Worm (Caenorhabditis elegans) whole organism, L1 larva: ENCODE measurements around the gene flp-17.
A peak's percentile ranks its signal among the peaks of the same experiment; 100 is the strongest.

Experiments used
- C16A3.4 ChIP-seq: fragments of 150-350 bp; optimal IDR thresholded peaks from 2 replicates; lab custom pipeline; 2014; ENCODE audit warnings: missing biosample characterization, missing genetic modification characterization
- C34B4.2 ChIP-seq: sonication (generic microtip); optimal IDR thresholded peaks from 2 replicates; lab custom pipeline; 2017; ENCODE audit warnings: mild to moderate bottlenecking, missing genetic modification characterization, missing compliant biosample characterization
- Y116A8C.19 ChIP-seq: sonication (generic microtip); optimal IDR thresholded peaks from 2 replicates; lab custom pipeline; 2016; ENCODE audit warnings: missing compliant biosample characterization, missing genetic modification characterization, borderline replicate concordance
- aha-1 ChIP-seq: fragments of 150-350 bp; optimal IDR thresholded peaks from 2 replicates; lab custom pipeline; 2014; ENCODE audit warnings: missing biosample characterization, missing genetic modification characterization
- ama-1 ChIP-seq: fragments of 150-350 bp; optimal IDR thresholded peaks from 2 replicates; lab custom pipeline; 2014
- ceh-82 ChIP-seq, 3 experiments: fragments of 150-350 bp in 1 of 3; sonication (generic microtip) in 2 of 3; optimal IDR thresholded peaks; 2 replicates each; lab custom pipeline; 2014 to 2017; ENCODE audit warnings: missing biosample characterization in 3 of 3, missing genetic modification characterization in 3 of 3
- ces-1 ChIP-seq: fragments of 150-350 bp; optimal IDR thresholded peaks from 2 replicates; lab custom pipeline; 2014; ENCODE audit warnings: missing biosample characterization, missing genetic modification reagents, missing genetic modification characterization
- dsc-1 ChIP-seq: sonication (generic microtip); optimal IDR thresholded peaks from 2 replicates; lab custom pipeline; 2016; ENCODE audit warnings: mild to moderate bottlenecking, missing genetic modification characterization, missing compliant biosample characterization
- efl-1 ChIP-seq, 4 experiments: fragments of 150-350 bp; optimal IDR thresholded peaks in 3 of 4; peaks in 1 of 4; 1 replicate in 1 of 4; 2 replicates in 3 of 4; lab custom pipeline; 2014; ENCODE audit warnings: missing biosample characterization in 2 of 4, missing genetic modification characterization in 2 of 4, missing genetic modification reagents in 2 of 4
- egl-13 ChIP-seq: sonication (generic microtip); optimal IDR thresholded peaks from 2 replicates; lab custom pipeline; 2016; ENCODE audit warnings: missing genotype, missing genetic modification reagents, missing genetic modification characterization, missing compliant biosample characterization
- elt-2 ChIP-seq: sonication (generic microtip); optimal IDR thresholded peaks from 2 replicates; lab custom pipeline; 2016; ENCODE audit warnings: missing genetic modification characterization, mild to moderate bottlenecking, inconsistent platforms, missing compliant biosample characterization, missing genetic modification reagents
- fkh-10 ChIP-seq: sonication (generic microtip); optimal IDR thresholded peaks from 2 replicates; lab custom pipeline; 2017; ENCODE audit warnings: missing biosample characterization, missing genetic modification reagents, missing genetic modification characterization
- fkh-4 ChIP-seq: sonication (generic microtip); optimal IDR thresholded peaks from 2 replicates; lab custom pipeline; 2016; ENCODE audit warnings: missing compliant biosample characterization, missing genetic modification characterization, borderline replicate concordance
- fkh-8 ChIP-seq: sonication (generic microtip); optimal IDR thresholded peaks from 2 replicates; lab custom pipeline; 2016; ENCODE audit warnings: mild to moderate bottlenecking, missing genetic modification characterization, missing compliant biosample characterization
- hlh-4 ChIP-seq: sonication (generic microtip); optimal IDR thresholded peaks from 2 replicates; lab custom pipeline; 2016; ENCODE audit warnings: mild to moderate bottlenecking, missing genetic modification characterization, missing compliant biosample characterization
- hpl-2 ChIP-seq: fragments of 150-350 bp; optimal IDR thresholded peaks from 2 replicates; lab custom pipeline; 2014; ENCODE audit warnings: missing biosample characterization, missing genetic modification reagents, missing genetic modification characterization
- jun-1 ChIP-seq: fragments of 150-350 bp; optimal IDR thresholded peaks from 2 replicates; lab custom pipeline; 2014; ENCODE audit warnings: missing biosample characterization, missing genetic modification reagents, missing genetic modification characterization
- lin-14 ChIP-seq: fragments of 200-800 bp; sonication (Bioruptor generic); optimal IDR thresholded peaks from 2 replicates; lab custom pipeline; 2018; ENCODE audit warnings: mild to moderate bottlenecking, missing genetic modification characterization, moderate library complexity, missing compliant biosample characterization
- lsy-2 ChIP-seq, 2 experiments: fragments of 150-350 bp; optimal IDR thresholded peaks; 2 replicates each; lab custom pipeline; 2014; ENCODE audit warnings: missing biosample characterization in 2 of 2, missing genetic modification characterization in 2 of 2
- mab-9 ChIP-seq: fragments of 200-800 bp; sonication (Bioruptor generic); IDR thresholded peaks from 2 replicates; pipeline ENCODE4 v1.3.6; 2022; ENCODE audit warnings: missing genetic modification reagents, missing genetic modification characterization, missing compliant biosample characterization
- nhr-20 ChIP-seq: sonication (generic microtip); optimal IDR thresholded peaks from 2 replicates; lab custom pipeline; 2016; ENCODE audit warnings: mild to moderate bottlenecking, missing genetic modification characterization, missing compliant biosample characterization
- nhr-28 ChIP-seq: fragments of 150-350 bp; optimal IDR thresholded peaks from 2 replicates; lab custom pipeline; 2014; ENCODE audit warnings: missing biosample characterization, missing genetic modification characterization
- nhr-47 ChIP-seq: sonication (generic microtip); optimal IDR thresholded peaks from 2 replicates; lab custom pipeline; 2016; ENCODE audit warnings: mild to moderate bottlenecking, missing genetic modification characterization, moderate library complexity, missing compliant biosample characterization
- nhr-71 ChIP-seq: sonication (generic microtip); optimal IDR thresholded peaks from 2 replicates; lab custom pipeline; 2016; ENCODE audit warnings: mild to moderate bottlenecking, missing genetic modification characterization, moderate library complexity, missing compliant biosample characterization
- nhr-76 ChIP-seq: sonication (generic microtip); optimal IDR thresholded peaks from 2 replicates; lab custom pipeline; 2017; ENCODE audit warnings: missing biosample characterization, missing genetic modification characterization
- nhr-90 ChIP-seq: sonication (generic microtip); optimal IDR thresholded peaks from 2 replicates; lab custom pipeline; 2016; ENCODE audit warnings: mild to moderate bottlenecking, missing genetic modification characterization, missing compliant biosample characterization; ENCODE audit not compliant: poor library complexity
- pag-3 ChIP-seq: sonication (generic microtip); optimal IDR thresholded peaks from 2 replicates; lab custom pipeline; 2017; ENCODE audit warnings: missing genetic modification characterization, mild to moderate bottlenecking, missing compliant biosample characterization, antibody characterized with exemption, borderline replicate concordance; ENCODE audit not compliant: insufficient read depth
- pqm-1 ChIP-seq: sonication (generic microtip); optimal IDR thresholded peaks from 3 replicates; lab custom pipeline; 2017; ENCODE audit warnings: missing biosample characterization, missing genetic modification characterization
- rnt-1 ChIP-seq: sonication (generic microtip); optimal IDR thresholded peaks from 2 replicates; lab custom pipeline; 2016; ENCODE audit warnings: mild to moderate bottlenecking, missing genetic modification characterization, moderate library complexity, missing compliant biosample characterization
- snpc-4 ChIP-seq: fragments of 150-350 bp; optimal IDR thresholded peaks from 2 replicates; lab custom pipeline; 2014; ENCODE audit warnings: missing biosample characterization, missing genetic modification characterization
- snu-23 ChIP-seq: sonication (generic microtip); optimal IDR thresholded peaks from 2 replicates; lab custom pipeline; 2016; ENCODE audit warnings: missing genetic modification characterization, missing compliant biosample characterization
- sptf-1 ChIP-seq: fragments of 150-350 bp; optimal IDR thresholded peaks from 2 replicates; lab custom pipeline; 2014; ENCODE audit warnings: missing biosample characterization, missing genetic modification characterization
- tlp-1 ChIP-seq: fragments of 150-350 bp; optimal IDR thresholded peaks from 2 replicates; lab custom pipeline; 2014; ENCODE audit warnings: missing biosample characterization, missing genetic modification characterization
- ztf-11 ChIP-seq, 2 experiments: sonication (generic microtip); optimal IDR thresholded peaks; 2 replicates each; lab custom pipeline; 2016 to 2017; ENCODE audit warnings: missing genetic modification characterization in 2 of 2, missing biosample characterization in 1 of 2, missing compliant biosample characterization in 1 of 2

The flp-17 gene

DNA sequence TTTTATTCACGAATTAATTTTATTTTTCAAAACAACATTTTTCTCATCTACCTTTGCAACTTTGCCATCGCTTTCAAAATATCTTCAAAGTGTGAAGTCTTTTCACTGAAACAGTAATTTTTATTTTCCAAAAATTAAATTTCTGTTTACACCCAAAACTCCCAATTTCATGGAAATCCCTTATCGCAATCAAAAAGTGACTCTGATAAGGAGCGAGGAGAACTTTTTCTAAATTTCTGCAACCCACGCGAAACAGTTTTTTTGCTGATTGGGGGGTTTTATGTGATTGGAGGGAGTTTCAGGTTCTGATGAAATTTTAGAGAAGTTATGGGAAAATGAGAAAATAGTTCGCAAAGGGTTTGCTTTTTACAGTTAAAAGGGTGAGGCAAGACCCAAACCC, 12.1 kb downstream of the flp-17 start:
- TF ChIP-seq hpl-2 (no peak), nhr-90 (tag; lab: Kevin White, UChicago) (no peak), ces-1 (GFP tag; lab: Kevin White, UChicago) (no peak), elt-2 (tag; lab: Kevin White, UChicago) (peak; percentile 4), dsc-1 (tag; lab: Kevin White, UChicago) (no peak), pqm-1 (peak; percentile 88), nhr-28 (no peak), fkh-4 (tag; lab: Kevin White, UChicago) (no peak), Y116A8C.19 (tag; lab: Kevin White, UChicago) (no peak), pag-3 (tag; lab: Kevin White, UChicago) (no peak), ama-1 (no peak), nhr-47 (tag; lab: Kevin White, UChicago) (no peak), ztf-11 (tag; optimal IDR thresholded peaks at IDR 0.05; lab: Kevin White, UChicago) (no peak), nhr-20 (tag; lab: Kevin White, UChicago) (no peak), fkh-8 (tag; lab: Kevin White, UChicago) (no peak), fkh-10 (GFP tag; lab: Kevin White, UChicago) (no peak), lsy-2 (tag; optimal IDR thresholded peaks at IDR 0.05; lab: Kevin White, UChicago) (no peak)
- TF ChIP-seq, all 84 proteins: peak for 2

DNA sequence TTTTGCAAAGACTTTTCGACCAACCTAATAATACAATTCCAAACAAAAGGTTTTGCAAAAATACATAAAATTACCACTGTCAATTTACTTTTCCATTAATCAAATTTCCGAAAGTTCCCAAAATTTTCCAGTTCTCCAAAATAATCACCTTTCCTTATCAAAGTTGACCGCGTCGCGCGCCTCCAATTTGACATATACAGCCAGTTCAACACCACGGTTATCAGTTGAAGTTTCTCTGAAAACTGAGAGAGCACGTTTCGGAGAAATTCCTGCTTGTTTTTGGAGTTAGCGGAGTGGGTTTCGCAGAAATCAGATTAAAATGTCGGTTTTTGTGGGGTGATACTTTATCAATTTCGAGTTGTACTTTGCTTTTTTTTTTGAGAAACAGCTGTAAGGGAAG, 12.6 kb downstream of the flp-17 start:
- TF ChIP-seq pqm-1 = peak; percentile 73
- TF ChIP-seq elt-2 (tag; lab: Kevin White, UChicago) = peak; percentile 59
- no peak for TF ChIP-seq nhr-71 (tag; lab: Kevin White, UChicago)
- TF ChIP-seq C16A3.4 (tag; lab: Kevin White, UChicago) = no peak

DNA sequence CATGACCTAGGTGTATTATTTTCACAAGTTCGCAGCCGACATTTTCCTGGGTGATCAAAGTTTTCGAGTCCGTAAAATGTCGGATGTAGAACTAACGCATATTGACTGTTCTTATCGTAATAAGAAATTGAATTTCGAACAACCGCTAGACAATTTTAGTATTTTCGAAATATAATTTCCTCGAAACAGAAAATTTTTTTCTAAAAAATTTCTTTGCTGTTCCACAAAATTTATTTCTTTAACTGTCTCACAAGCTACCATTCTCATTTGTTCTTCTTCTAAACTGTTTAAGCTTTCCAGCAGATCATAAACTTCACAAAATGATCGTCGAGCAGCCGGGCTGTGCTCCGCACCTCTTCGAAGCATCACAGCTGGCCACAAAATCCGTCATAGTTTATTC, 15.5 kb downstream of the flp-17 start, which contains the start of gene C52D10.3:
TSS of gene C52D10.3 (plus strand) at position 301 of the 400 bp plus-strand sequence.
- TF ChIP-seq aha-1 (tag; lab: Kevin White, UChicago) = no peak
- TF ChIP-seq nhr-76 = no peak
- no peak for TF ChIP-seq ceh-82 (tag; optimal IDR thresholded peaks at IDR 0.05; lab: Kevin White, UChicago)
- no peak for TF ChIP-seq hlh-4 (tag; lab: Kevin White, UChicago)
- TF ChIP-seq ztf-11 (tag; optimal IDR thresholded peaks at IDR 0.05; lab: Kevin White, UChicago) = no peak

DNA sequence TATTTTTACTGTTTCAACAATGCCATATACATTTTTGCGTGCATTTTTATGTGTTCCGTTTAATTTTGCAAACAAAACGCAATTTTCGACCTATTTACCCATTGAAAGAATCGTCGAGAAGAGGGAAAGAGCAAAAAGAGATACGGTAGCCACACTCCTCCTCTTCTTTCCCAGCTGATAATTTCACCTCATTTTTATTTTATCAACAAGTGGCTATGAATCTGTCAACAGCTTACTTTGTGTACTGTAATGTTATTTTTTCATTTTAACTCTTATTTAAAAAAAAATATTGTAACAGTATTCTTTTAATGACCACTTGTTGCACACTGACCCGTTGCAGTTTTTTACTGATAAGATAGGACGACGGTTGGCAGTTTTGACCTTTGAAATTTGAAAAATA, 16.7 kb downstream of the flp-17 start:
- no peak for TF ChIP-seq efl-1 (optimal IDR thresholded peaks at IDR 0.05; lab: Kevin White, UChicago)
- TF ChIP-seq efl-1 (GFP tag; optimal IDR thresholded peaks at IDR 0.05 in 1 of 2; lab: Kevin White, UChicago) = peak in 1 of 2 experiments; percentile 68
- no peak for TF ChIP-seq rnt-1 (tag; lab: Kevin White, UChicago)
- no peak for TF ChIP-seq sptf-1
- TF ChIP-seq mab-9 = no peak

DNA sequence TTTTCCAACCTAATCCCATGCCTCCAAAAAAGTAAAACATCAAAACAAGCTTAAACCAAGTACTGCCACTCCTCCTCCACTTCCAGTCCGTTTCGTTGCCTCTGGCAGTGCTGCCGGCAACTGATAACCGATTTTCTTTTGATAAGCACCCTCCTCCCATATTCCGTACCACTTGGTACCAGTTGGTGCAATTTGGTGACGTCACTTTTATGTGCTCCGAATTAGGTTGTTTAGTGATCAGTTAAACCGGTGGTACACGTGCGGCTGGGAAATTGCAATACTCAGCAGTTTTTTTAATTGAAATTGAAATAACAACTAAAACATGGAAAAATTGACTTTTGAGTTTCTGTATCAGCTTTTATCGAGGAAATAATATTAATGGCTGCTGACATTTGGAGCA, 17.6 kb downstream of the flp-17 start:
- peak; percentile 0 for TF ChIP-seq jun-1
- TF ChIP-seq C34B4.2 = no peak
- TF ChIP-seq dsc-1 (tag; lab: Kevin White, UChicago) = no peak
- TF ChIP-seq elt-2 (tag; lab: Kevin White, UChicago) = peak; percentile 94
- TF ChIP-seq pqm-1 = no peak
- TF ChIP-seq egl-13 (tag; lab: Kevin White, UChicago) = no peak
- peak; percentile 35 for TF ChIP-seq nhr-90 (tag; lab: Kevin White, UChicago)

DNA sequence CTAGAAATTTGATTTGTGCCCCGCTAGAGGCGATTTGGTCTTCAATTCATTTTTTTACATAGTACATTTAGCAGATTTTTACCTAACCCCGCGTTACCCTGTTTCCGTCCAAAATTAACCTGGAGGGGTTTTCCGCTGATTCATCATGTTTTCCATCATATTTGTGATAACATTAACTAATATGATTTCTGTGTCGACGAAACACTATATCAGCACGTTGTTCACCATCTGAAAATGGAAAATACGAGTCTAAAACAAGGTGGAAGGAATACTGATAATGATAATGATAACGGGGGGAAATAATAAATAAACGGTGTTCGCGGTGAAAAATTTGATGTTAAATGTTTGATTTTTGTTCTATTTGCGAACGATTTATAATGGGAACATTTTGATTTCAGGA, 20.0 kb downstream of the flp-17 start:
- TF ChIP-seq snu-23 (GFP tag; lab: Kevin White, UChicago) (no peak), lin-14 (GFP tag; lab: Kevin White, UChicago) (peak; percentile 42), elt-2 (tag; lab: Kevin White, UChicago) (peak; percentile 87), tlp-1 (peak; percentile 9), snpc-4 (tag; lab: Kevin White, UChicago) (no peak), pqm-1 (peak; percentile 83)
